Worm (Caenorhabditis elegans) whole organism, L1 larva: Measurements from ENCODE around the gene nhr-38.

Experiments
- C04F5.9 ChIP-seq: sonication (generic microtip); optimal IDR thresholded peaks from 2 replicates; lab custom pipeline; 2016; ENCODE audit warnings: missing genetic modification characterization, missing compliant biosample characterization
- C34B4.2 ChIP-seq: sonication (generic microtip); optimal IDR thresholded peaks from 2 replicates; lab custom pipeline; 2017; ENCODE audit warnings: mild to moderate bottlenecking, missing genetic modification characterization, missing compliant biosample characterization
- Y116A8C.19 ChIP-seq: sonication (generic microtip); optimal IDR thresholded peaks from 2 replicates; lab custom pipeline; 2016; ENCODE audit warnings: missing compliant biosample characterization, missing genetic modification characterization, borderline replicate concordance
- aly-2 ChIP-seq: fragments of 150-350 bp; optimal IDR thresholded peaks from 2 replicates; lab custom pipeline; 2014; ENCODE audit warnings: missing biosample characterization, missing genetic modification characterization
- ama-1 ChIP-seq: fragments of 150-350 bp; optimal IDR thresholded peaks from 2 replicates; lab custom pipeline; 2014
- blmp-1 ChIP-seq: fragments of 150-350 bp; optimal IDR thresholded peaks from 2 replicates; lab custom pipeline; 2014; ENCODE audit warnings: missing biosample characterization, missing genetic modification characterization
- ceh-63 ChIP-seq: fragments of 200-800 bp; sonication (Bioruptor generic); optimal IDR thresholded peaks from 2 replicates; lab custom pipeline; 2018; ENCODE audit warnings: mild to moderate bottlenecking, missing genetic modification characterization, missing compliant biosample characterization
- ceh-8 ChIP-seq: fragments of 200-800 bp; sonication (Bioruptor generic); optimal IDR thresholded peaks from 2 replicates; lab custom pipeline; 2018; ENCODE audit warnings: mild to moderate bottlenecking, missing genetic modification characterization, moderate library complexity, missing compliant biosample characterization
- ces-1 ChIP-seq: fragments of 150-350 bp; optimal IDR thresholded peaks from 2 replicates; lab custom pipeline; 2014; ENCODE audit warnings: missing biosample characterization, missing genetic modification reagents, missing genetic modification characterization
- efl-3 ChIP-seq: fragments of 200-800 bp; sonication (Bioruptor generic); optimal IDR thresholded peaks from 2 replicates; lab custom pipeline; 2018; ENCODE audit warnings: mild to moderate bottlenecking, missing genetic modification characterization, missing compliant biosample characterization
- egl-27 ChIP-seq, 2 experiments: fragments of 150-350 bp in 1 of 2; sonication (generic microtip); optimal IDR thresholded peaks; 3 replicates each; lab custom pipeline; 2017 to 2018; ENCODE audit warnings: missing biosample characterization in 2 of 2, missing genetic modification characterization in 2 of 2, missing genetic modification reagents in 2 of 2
- elt-2 ChIP-seq: sonication (generic microtip); optimal IDR thresholded peaks from 2 replicates; lab custom pipeline; 2016; ENCODE audit warnings: missing genetic modification characterization, mild to moderate bottlenecking, inconsistent platforms, missing compliant biosample characterization, missing genetic modification reagents
- elt-3 ChIP-seq, 6 experiments: fragments of 150-350 bp in 1 of 6; sonication (generic microtip); optimal IDR thresholded peaks; 2 replicates each; lab custom pipeline; 2017 to 2018; ENCODE audit warnings: missing biosample characterization in 6 of 6, missing genetic modification characterization in 6 of 6, inconsistent platforms in 1 of 6
- fkh-4 ChIP-seq: sonication (generic microtip); optimal IDR thresholded peaks from 2 replicates; lab custom pipeline; 2016; ENCODE audit warnings: missing compliant biosample characterization, missing genetic modification characterization, borderline replicate concordance
- grh-1 ChIP-seq: fragments of 200-800 bp; sonication (Bioruptor generic); IDR thresholded peaks from 2 replicates; pipeline ENCODE4 v1.3.6; 2022; ENCODE audit warnings: missing genetic modification reagents, missing genetic modification characterization, missing compliant biosample characterization
- hlh-17 ChIP-seq: fragments of 200-800 bp; sonication (Bioruptor generic); optimal IDR thresholded peaks from 2 replicates; lab custom pipeline; 2018; ENCODE audit warnings: missing genetic modification characterization, mild to moderate bottlenecking, missing compliant biosample characterization, moderate library complexity, borderline replicate concordance
- hlh-4 ChIP-seq: sonication (generic microtip); optimal IDR thresholded peaks from 2 replicates; lab custom pipeline; 2016; ENCODE audit warnings: mild to moderate bottlenecking, missing genetic modification characterization, missing compliant biosample characterization
- hpl-2 ChIP-seq: fragments of 150-350 bp; optimal IDR thresholded peaks from 2 replicates; lab custom pipeline; 2014; ENCODE audit warnings: missing biosample characterization, missing genetic modification reagents, missing genetic modification characterization
- irx-1 ChIP-seq: sonication (generic microtip); optimal IDR thresholded peaks from 2 replicates; lab custom pipeline; 2016; ENCODE audit warnings: missing genetic modification characterization, missing compliant biosample characterization
- jun-1 ChIP-seq: fragments of 150-350 bp; optimal IDR thresholded peaks from 2 replicates; lab custom pipeline; 2014; ENCODE audit warnings: missing biosample characterization, missing genetic modification reagents, missing genetic modification characterization
- lin-14 ChIP-seq: fragments of 200-800 bp; sonication (Bioruptor generic); optimal IDR thresholded peaks from 2 replicates; lab custom pipeline; 2018; ENCODE audit warnings: mild to moderate bottlenecking, missing genetic modification characterization, moderate library complexity, missing compliant biosample characterization
- lin-15B ChIP-seq: fragments of 150-350 bp; sonication (generic microtip); optimal IDR thresholded peaks from 3 replicates; lab custom pipeline; 2014; ENCODE audit warnings: missing biosample characterization, missing genetic modification characterization
- lin-39 ChIP-seq: fragments of 150-350 bp; optimal IDR thresholded peaks from 2 replicates; lab custom pipeline; 2014; ENCODE audit warnings: missing biosample characterization, missing genetic modification reagents, missing genetic modification characterization
- mdl-1 ChIP-seq, 2 experiments: fragments of 150-350 bp; optimal IDR thresholded peaks; 2 replicates each; lab custom pipeline; 2014 to 2017; ENCODE audit warnings: missing biosample characterization in 2 of 2, missing genetic modification characterization in 2 of 2, inconsistent platforms in 1 of 2
- mef-2 ChIP-seq: fragments of 150-350 bp; optimal IDR thresholded peaks from 2 replicates; lab custom pipeline; 2014; ENCODE audit warnings: missing biosample characterization, missing genetic modification characterization
- mep-1 ChIP-seq: fragments of 150-350 bp; optimal IDR thresholded peaks from 2 replicates; lab custom pipeline; 2014; ENCODE audit warnings: missing biosample characterization, missing genetic modification characterization
- nhr-12 ChIP-seq: sonication (generic microtip); optimal IDR thresholded peaks from 2 replicates; lab custom pipeline; 2017; ENCODE audit warnings: missing biosample characterization, missing genetic modification characterization
- nhr-47 ChIP-seq: sonication (generic microtip); optimal IDR thresholded peaks from 2 replicates; lab custom pipeline; 2016; ENCODE audit warnings: mild to moderate bottlenecking, missing genetic modification characterization, moderate library complexity, missing compliant biosample characterization
- nhr-71 ChIP-seq: sonication (generic microtip); optimal IDR thresholded peaks from 2 replicates; lab custom pipeline; 2016; ENCODE audit warnings: mild to moderate bottlenecking, missing genetic modification characterization, moderate library complexity, missing compliant biosample characterization
- nhr-84 ChIP-seq: sonication (generic microtip); optimal IDR thresholded peaks from 2 replicates; lab custom pipeline; 2017; ENCODE audit warnings: missing biosample characterization, missing genetic modification characterization
- pag-3 ChIP-seq: sonication (generic microtip); optimal IDR thresholded peaks from 2 replicates; lab custom pipeline; 2017; ENCODE audit warnings: missing genetic modification characterization, mild to moderate bottlenecking, missing compliant biosample characterization, antibody characterized with exemption, borderline replicate concordance; ENCODE audit not compliant: insufficient read depth
- pqm-1 ChIP-seq: sonication (generic microtip); optimal IDR thresholded peaks from 3 replicates; lab custom pipeline; 2017; ENCODE audit warnings: missing biosample characterization, missing genetic modification characterization
- skn-1 ChIP-seq: fragments of 150-350 bp; optimal IDR thresholded peaks from 2 replicates; lab custom pipeline; 2014; ENCODE audit warnings: missing biosample characterization, missing genetic modification characterization
- snpc-4 ChIP-seq: fragments of 150-350 bp; optimal IDR thresholded peaks from 2 replicates; lab custom pipeline; 2014; ENCODE audit warnings: missing biosample characterization, missing genetic modification characterization
- snu-23 ChIP-seq: sonication (generic microtip); optimal IDR thresholded peaks from 2 replicates; lab custom pipeline; 2016; ENCODE audit warnings: missing genetic modification characterization, missing compliant biosample characterization
- sox-4 ChIP-seq: sonication (generic microtip); optimal IDR thresholded peaks from 2 replicates; lab custom pipeline; 2016; ENCODE audit warnings: missing genetic modification characterization, missing compliant biosample characterization
- sup-37 ChIP-seq: fragments of 200-800 bp; sonication (Bioruptor generic); optimal IDR thresholded peaks from 2 replicates; lab custom pipeline; 2018; ENCODE audit warnings: mild to moderate bottlenecking, missing genetic modification characterization, missing compliant biosample characterization
- swsn-7 ChIP-seq: sonication (generic microtip); optimal IDR thresholded peaks from 2 replicates; lab custom pipeline; 2016; ENCODE audit warnings: missing genetic modification characterization, missing compliant biosample characterization
- tbx-2 ChIP-seq: sonication (generic microtip); optimal IDR thresholded peaks from 2 replicates; lab custom pipeline; 2016; ENCODE audit warnings: missing genetic modification characterization, missing compliant biosample characterization
- tlp-1 ChIP-seq: fragments of 150-350 bp; optimal IDR thresholded peaks from 2 replicates; lab custom pipeline; 2014; ENCODE audit warnings: missing biosample characterization, missing genetic modification characterization
- unc-130 ChIP-seq: fragments of 150-350 bp; optimal IDR thresholded peaks from 2 replicates; lab custom pipeline; 2017; ENCODE audit warnings: missing biosample characterization, missing genetic modification characterization, inconsistent platforms
- unc-30 ChIP-seq: sonication (generic microtip); optimal IDR thresholded peaks from 2 replicates; lab custom pipeline; 2017; ENCODE audit warnings: missing biosample characterization, missing genetic modification characterization
- unc-62 ChIP-seq: fragments of 150-350 bp; optimal IDR thresholded peaks from 2 replicates; lab custom pipeline; 2014; ENCODE audit warnings: missing biosample characterization, missing genetic modification reagents, missing genetic modification characterization
- unc-86 ChIP-seq: sonication (generic microtip); optimal IDR thresholded peaks from 2 replicates; lab custom pipeline; 2016; ENCODE audit warnings: missing genetic modification characterization, missing compliant biosample characterization
- vab-15 ChIP-seq: sonication (generic microtip); optimal IDR thresholded peaks from 2 replicates; lab custom pipeline; 2017; ENCODE audit warnings: missing genotype, mild to moderate bottlenecking, missing genetic modification characterization, missing compliant biosample characterization
- xbp-1 ChIP-seq: sonication (generic microtip); optimal IDR thresholded peaks from 2 replicates; lab custom pipeline; 2016; ENCODE audit warnings: missing genetic modification characterization, missing compliant biosample characterization
- zag-1 ChIP-seq: fragments of 150-350 bp; optimal IDR thresholded peaks from 2 replicates; lab custom pipeline; 2014; ENCODE audit warnings: missing biosample characterization, missing genetic modification characterization
- zip-4 ChIP-seq: fragments of 200-800 bp; sonication (Bioruptor generic); optimal IDR thresholded peaks from 2 replicates; lab custom pipeline; 2018; ENCODE audit warnings: mild to moderate bottlenecking, missing genetic modification characterization, moderate library complexity, missing compliant biosample characterization
- ztf-4 ChIP-seq: fragments of 150-350 bp; optimal IDR thresholded peaks from 2 replicates; lab custom pipeline; 2014; ENCODE audit warnings: missing biosample characterization, missing genetic modification characterization

nhr-38 gene

DNA sequence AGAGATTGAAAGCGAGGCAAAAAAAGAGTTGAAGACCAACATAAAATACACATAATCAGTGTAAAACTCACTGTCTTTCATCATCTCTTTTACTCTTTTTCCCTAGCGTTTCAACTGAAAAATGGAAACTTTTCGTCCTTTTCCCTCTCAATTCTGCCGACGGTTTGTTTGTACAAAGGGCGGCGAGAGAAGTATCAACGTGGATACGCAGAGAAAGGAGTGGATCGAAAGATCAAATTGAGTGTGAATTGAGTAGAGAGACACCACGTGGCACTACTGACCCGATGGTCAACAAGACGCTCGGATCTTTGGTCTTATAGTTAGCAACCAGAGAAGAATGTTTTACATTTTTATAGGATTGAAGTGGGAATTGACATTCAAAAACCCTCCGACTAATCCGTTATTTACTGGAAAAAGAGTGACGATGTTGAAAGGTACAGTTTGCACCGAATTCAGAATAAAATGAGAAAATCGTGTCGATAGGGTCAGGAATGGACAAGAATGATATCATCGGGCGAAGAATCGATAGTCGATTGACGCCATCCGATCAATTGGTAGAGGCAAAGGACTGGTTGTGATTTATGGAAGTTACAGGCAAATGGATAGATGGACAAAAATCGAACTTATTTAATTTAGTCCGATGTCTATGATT lies 38.9 kb upstream of the nhr-38 start (continued):
- TF ChIP-seq elt-3 (tag; optimal IDR thresholded peaks at IDR 0.05; lab: Kevin White, UChicago) = peak in 4 of 6 experiments; percentile 13 to 68 (median 24)
- TF ChIP-seq efl-3 (GFP tag; lab: Kevin White, UChicago) = no peak
- TF ChIP-seq ceh-63 (GFP tag; lab: Kevin White, UChicago) = no peak
- TF ChIP-seq C04F5.9 (tag; lab: Kevin White, UChicago) = no peak
- TF ChIP-seq skn-1 (tag; lab: Kevin White, UChicago) = peak; percentile 61
- TF ChIP-seq lin-14 (GFP tag; lab: Kevin White, UChicago) = peak; percentile 89
- TF ChIP-seq snpc-4 (tag; lab: Kevin White, UChicago) = no peak
- peak in 1 of 2 experiments; percentile 25 for TF ChIP-seq egl-27 (tag; optimal IDR thresholded peaks at IDR 0.05; lab: Kevin White, UChicago)
- TF ChIP-seq pag-3 = no peak
- 0 out of 2 replicates have a peak, but pooled peaks have one; percentile 16 for TF ChIP-seq grh-1
- TF ChIP-seq unc-86 (tag; lab: Kevin White, UChicago) = no peak
- peak; percentile 60 for TF ChIP-seq elt-2 (tag; lab: Kevin White, UChicago)
- peak; percentile 73 for TF ChIP-seq mep-1 (tag; lab: Kevin White, UChicago)
- TF ChIP-seq nhr-47 (tag; lab: Kevin White, UChicago) = peak; percentile 55
- TF ChIP-seq fkh-4 (tag; lab: Kevin White, UChicago) = no peak
- TF ChIP-seq snu-23 (GFP tag; lab: Kevin White, UChicago) = peak; percentile 83
- peak; percentile 74 for TF ChIP-seq tbx-2
- peak; percentile 46 to 96 for TF ChIP-seq mdl-1 (tag; optimal IDR thresholded peaks at IDR 0.05; lab: Kevin White, UChicago)
- TF ChIP-seq pqm-1 (tag; lab: Kevin White, UChicago) = no peak
- TF ChIP-seq ceh-8 (GFP tag; lab: Kevin White, UChicago) = no peak
- TF ChIP-seq ces-1 (GFP tag; lab: Kevin White, UChicago) = no peak
- no peak for TF ChIP-seq mef-2 (tag; lab: Kevin White, UChicago)
- TF ChIP-seq nhr-12 (tag; lab: Kevin White, UChicago) = no peak
- TF ChIP-seq zip-4 = no peak
- TF ChIP-seq sup-37 (GFP tag; lab: Kevin White, UChicago) = no peak
- TF ChIP-seq hlh-17 = no peak
- peak; percentile 20 for TF ChIP-seq unc-130 (tag; lab: Kevin White, UChicago)
- TF ChIP-seq jun-1 (tag; lab: Kevin White, UChicago) = peak; percentile 10
- TF ChIP-seq ztf-4 (tag; lab: Kevin White, UChicago) = peak; percentile 45
- no peak for TF ChIP-seq hlh-4 (tag; lab: Kevin White, UChicago)
- TF ChIP-seq lin-39 (tag; lab: Kevin White, UChicago) = no peak
- TF ChIP-seq irx-1 = peak; percentile 50
- peak; percentile 58 for TF ChIP-seq hpl-2
- no peak for TF ChIP-seq tlp-1
- TF ChIP-seq sox-4 = no peak
- TF ChIP-seq Y116A8C.19 (tag; lab: Kevin White, UChicago) = no peak
- no peak for TF ChIP-seq unc-62 (GFP tag; lab: Kevin White, UChicago)
- peak; percentile 51 for TF ChIP-seq xbp-1 (tag; lab: Kevin White, UChicago)
- peak; percentile 84 for TF ChIP-seq blmp-1 (tag; lab: Kevin White, UChicago)
- TF ChIP-seq nhr-71 = peak; percentile 88
- no peak for TF ChIP-seq lin-15B (tag; lab: Kevin White, UChicago)
- TF ChIP-seq aly-2 (tag; lab: Kevin White, UChicago) = no peak
- no peak for TF ChIP-seq C34B4.2 (tag; lab: Kevin White, UChicago)
- no peak for TF ChIP-seq vab-15
- TF ChIP-seq ama-1 (lab: Kevin White, UChicago) = no peak
- TF ChIP-seq unc-30 = no peak
- TF ChIP-seq nhr-84 (tag; lab: Kevin White, UChicago) = no peak
- TF ChIP-seq swsn-7 (tag; lab: Kevin White, UChicago) = peak; percentile 43
- TF ChIP-seq zag-1 (tag; lab: Kevin White, UChicago) = no peak
